Worm (Caenorhabditis elegans) whole organism, late embryonic: Measurements from ENCODE around the gene clec-57.

Experiments
- ets-4 ChIP-seq: sonication (generic microtip); optimal IDR thresholded peaks from 2 replicates; lab custom pipeline; 2016; ENCODE audit warnings: missing genetic modification characterization, missing compliant biosample characterization
- fkh-10 ChIP-seq: fragments of 150-350 bp; optimal IDR thresholded peaks from 2 replicates; lab custom pipeline; 2014; ENCODE audit warnings: missing biosample characterization, missing genetic modification reagents, missing genetic modification characterization
- pha-4 ChIP-seq: fragments of 150-350 bp; optimal IDR thresholded peaks from 2 replicates; lab custom pipeline; 2018; ENCODE audit warnings: missing biosample characterization, missing genetic modification reagents, missing genetic modification characterization
- zip-5 ChIP-seq: sonication (generic microtip); optimal IDR thresholded peaks from 2 replicates; lab custom pipeline; 2016; ENCODE audit warnings: missing genetic modification characterization, missing compliant biosample characterization

DNA sequence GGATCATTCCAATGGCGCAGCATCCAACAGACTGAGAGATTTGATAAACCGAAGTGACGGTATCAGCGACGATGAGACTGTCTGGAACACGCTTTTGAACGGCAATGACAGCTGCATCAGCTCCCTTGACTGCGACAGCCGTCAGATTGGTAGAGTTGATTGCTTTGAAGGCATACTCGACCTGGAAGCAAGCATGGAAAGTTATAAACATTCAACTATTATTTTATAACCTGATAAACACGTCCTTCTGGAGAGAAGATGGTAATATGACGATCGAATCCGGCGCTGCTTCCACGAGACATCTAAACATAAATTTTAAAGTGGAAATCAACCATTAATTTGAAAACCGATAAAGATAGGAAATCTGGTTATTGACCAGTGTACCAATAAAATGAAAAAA is 46.7 kb upstream of the clec-57 start, which contains the start of gene pas-1:
- TF ChIP-seq fkh-10 (GFP tag; lab: Kevin White, UChicago) (no peak), zip-5 (tag; lab: Kevin White, UChicago) (no peak), pha-4 (tag; lab: Kevin White, UChicago) (no peak), ets-4 (tag; lab: Kevin White, UChicago) (no peak)
